Worm (Caenorhabditis elegans) whole organism, L4 larva: ENCODE measurements around the gene T21B10.4.
A peak's percentile ranks its signal among the peaks of the same experiment; 100 is the strongest.

Experiments
- F10B5.3 ChIP-seq: sonication (generic microtip); optimal IDR thresholded peaks from 2 replicates; lab custom pipeline; 2016; ENCODE audit warnings: mild to moderate bottlenecking, missing genetic modification characterization, missing compliant biosample characterization
- R02D3.7 ChIP-seq: fragments of 150-350 bp; sonication (generic microtip); optimal IDR thresholded peaks from 3 replicates; lab custom pipeline; 2014; ENCODE audit warnings: missing biosample characterization, missing genetic modification characterization
- T20F7.1 ChIP-seq: fragments of 200-800 bp; sonication (Bioruptor generic); optimal IDR thresholded peaks from 2 replicates; lab custom pipeline; 2018; ENCODE audit warnings: mild to moderate bottlenecking, missing genetic modification characterization, missing compliant biosample characterization
- T26A8.4 ChIP-seq: fragments of 200-800 bp; sonication (Bioruptor generic); IDR thresholded peaks from 2 replicates; pipeline ENCODE4 v1.3.6; 2022; ENCODE audit warnings: missing genetic modification characterization, missing compliant biosample characterization
- Y105C5A.15 ChIP-seq: fragments of 200-800 bp; sonication (Bioruptor generic); IDR thresholded peaks from 2 replicates; pipeline ENCODE4 v1.3.6; 2022; ENCODE audit warnings: missing genetic modification characterization, missing compliant biosample characterization
- Y5F2A.4 ChIP-seq: fragments of 200-800 bp; sonication (Bioruptor generic); optimal IDR thresholded peaks from 2 replicates; lab custom pipeline; 2018; ENCODE audit warnings: mild to moderate bottlenecking, missing genetic modification characterization, missing compliant biosample characterization
- ZK337.2 ChIP-seq: fragments of 200-800 bp; sonication (Bioruptor generic); IDR thresholded peaks from 2 replicates; pipeline ENCODE4 v1.3.6; 2022; ENCODE audit warnings: missing genetic modification reagents, missing genetic modification characterization, missing compliant biosample characterization
- ZK546.5 ChIP-seq, 2 experiments: sonication (generic microtip); optimal IDR thresholded peaks; 2 replicates each; lab custom pipeline; 2017; ENCODE audit warnings: missing biosample characterization in 2 of 2, missing genetic modification characterization in 2 of 2
- aha-1 ChIP-seq: fragments of 150-350 bp; peaks from one replicate; lab custom pipeline; 2014; ENCODE audit warnings: missing biosample characterization, missing genetic modification characterization
- aly-2 ChIP-seq: sonication (generic microtip); optimal IDR thresholded peaks from 2 replicates; lab custom pipeline; 2018; ENCODE audit warnings: missing biosample characterization, missing genetic modification characterization
- ceh-20 ChIP-seq: fragments of 200-800 bp; sonication (Bioruptor generic); IDR thresholded peaks from 2 replicates; pipeline ENCODE4 v1.3.6; 2022; ENCODE audit warnings: missing genetic modification reagents, missing genetic modification characterization, missing compliant biosample characterization
- ceh-44 ChIP-seq: fragments of 200-800 bp; sonication (Bioruptor generic); IDR thresholded peaks from 2 replicates; pipeline ENCODE4 v1.3.6; 2022; ENCODE audit warnings: missing genetic modification reagents, missing genetic modification characterization, missing compliant biosample characterization
- ceh-62 ChIP-seq: sonication (generic microtip); optimal IDR thresholded peaks from 2 replicates; lab custom pipeline; 2017; ENCODE audit warnings: missing biosample characterization, missing genetic modification characterization
- cey-2 ChIP-seq: sonication (generic microtip); optimal IDR thresholded peaks from 3 replicates; lab custom pipeline; 2017; ENCODE audit warnings: missing genetic modification characterization, mild to moderate bottlenecking, missing compliant biosample characterization, antibody characterized with exemption, borderline replicate concordance; ENCODE audit not compliant: insufficient read depth
- ctbp-1 ChIP-seq: fragments of 200-800 bp; sonication (Bioruptor generic); IDR thresholded peaks from 2 replicates; pipeline ENCODE4 v1.3.6; 2022; ENCODE audit warnings: missing genetic modification reagents, missing genetic modification characterization, missing compliant biosample characterization
- daf-8 ChIP-seq: fragments of 200-800 bp; sonication (Bioruptor generic); IDR thresholded peaks from 2 replicates; pipeline ENCODE4 v1.3.6; 2022; ENCODE audit warnings: missing genetic modification characterization, missing compliant biosample characterization
- dpl-1 ChIP-seq: fragments of 150-350 bp; optimal IDR thresholded peaks from 2 replicates; lab custom pipeline; 2014; ENCODE audit warnings: missing biosample characterization, missing genetic modification reagents, missing genetic modification characterization
- dve-1 ChIP-seq: sonication (generic microtip); optimal IDR thresholded peaks from 2 replicates; lab custom pipeline; 2017; ENCODE audit warnings: antibody characterized with exemption, mild to moderate bottlenecking, missing genetic modification characterization, missing compliant biosample characterization; ENCODE audit not compliant: insufficient read depth
- egl-43 ChIP-seq: fragments of 200-800 bp; sonication (Bioruptor generic); IDR thresholded peaks from 2 replicates; pipeline ENCODE4 v1.3.6; 2022; ENCODE audit warnings: missing genetic modification reagents, missing genetic modification characterization, missing compliant biosample characterization
- fkh-10 ChIP-seq: fragments of 150-350 bp; optimal IDR thresholded peaks from 2 replicates; lab custom pipeline; 2014; ENCODE audit warnings: missing biosample characterization, missing genetic modification reagents, missing genetic modification characterization
- hif-1 ChIP-seq, 2 experiments: sonication (generic microtip); optimal IDR thresholded peaks; 2 replicates each; lab custom pipeline; 2016 to 2017; ENCODE audit warnings: missing compliant biosample characterization in 2 of 2, missing genetic modification characterization in 2 of 2, missing genetic modification reagents in 2 of 2, missing genotype in 2 of 2, mild to moderate bottlenecking in 1 of 2
- hlh-11 ChIP-seq: fragments of 200-800 bp; sonication (Bioruptor generic); optimal IDR thresholded peaks from 2 replicates; lab custom pipeline; 2018; ENCODE audit warnings: mild to moderate bottlenecking, missing genetic modification characterization, missing compliant biosample characterization
- hlh-30 ChIP-seq: sonication (generic microtip); optimal IDR thresholded peaks from 2 replicates; lab custom pipeline; 2017; ENCODE audit warnings: antibody characterized with exemption, mild to moderate bottlenecking, missing genetic modification characterization, missing compliant biosample characterization; ENCODE audit not compliant: insufficient read depth
- hmg-1.1 ChIP-seq: fragments of 200-800 bp; sonication (Bioruptor generic); IDR thresholded peaks from 2 replicates; pipeline ENCODE4 v1.3.6; 2022; ENCODE audit warnings: missing genetic modification reagents, missing genetic modification characterization, missing compliant biosample characterization
- jun-1 ChIP-seq: fragments of 150-350 bp; optimal IDR thresholded peaks from 2 replicates; lab custom pipeline; 2014; ENCODE audit warnings: missing biosample characterization, missing genetic modification reagents, missing genetic modification characterization
- lin-13 ChIP-seq: fragments of 150-350 bp; optimal IDR thresholded peaks from 2 replicates; lab custom pipeline; 2014; ENCODE audit warnings: missing biosample characterization, missing genetic modification reagents, missing genetic modification characterization
- lin-29 ChIP-seq: fragments of 200-800 bp; sonication (Bioruptor generic); IDR thresholded peaks from 2 replicates; pipeline ENCODE4 v1.3.6; 2022; ENCODE audit warnings: missing genetic modification reagents, missing genetic modification characterization, missing compliant biosample characterization
- lin-38 ChIP-seq: fragments of 200-800 bp; sonication (Bioruptor generic); IDR thresholded peaks from 2 replicates; pipeline ENCODE4 v1.3.6; 2022; ENCODE audit warnings: missing genetic modification reagents, missing genetic modification characterization, missing compliant biosample characterization
- lin-39 ChIP-seq: fragments of 150-350 bp; optimal IDR thresholded peaks from 2 replicates; lab custom pipeline; 2014; ENCODE audit warnings: missing biosample characterization, missing genetic modification reagents, missing genetic modification characterization
- lsy-2 ChIP-seq, 2 experiments: fragments of 150-350 bp in 1 of 2; sonication (generic microtip) in 1 of 2; optimal IDR thresholded peaks; 2 replicates each; lab custom pipeline; 2014 to 2017; ENCODE audit warnings: missing biosample characterization in 2 of 2, missing genetic modification characterization in 2 of 2
- mep-1 ChIP-seq: fragments of 150-350 bp; sonication (generic microtip); optimal IDR thresholded peaks from 3 replicates; lab custom pipeline; 2014; ENCODE audit warnings: missing biosample characterization, missing genetic modification characterization
- mes-2 ChIP-seq: sonication (generic microtip); optimal IDR thresholded peaks from 2 replicates; lab custom pipeline; 2016; ENCODE audit warnings: missing genotype, mild to moderate bottlenecking, missing genetic modification characterization, missing compliant biosample characterization; ENCODE audit not compliant: poor library complexity, severe bottlenecking
- nhr-10 ChIP-seq: fragments of 150-350 bp; optimal IDR thresholded peaks from 2 replicates; lab custom pipeline; 2014; ENCODE audit warnings: missing biosample characterization, missing genetic modification characterization
- nhr-11 ChIP-seq: fragments of 150-350 bp; optimal IDR thresholded peaks from 2 replicates; lab custom pipeline; 2014; ENCODE audit warnings: missing biosample characterization, missing genetic modification characterization
- nhr-111 ChIP-seq: fragments of 200-800 bp; sonication (Bioruptor generic); optimal IDR thresholded peaks from 2 replicates; lab custom pipeline; 2018; ENCODE audit warnings: mild to moderate bottlenecking, missing genetic modification characterization, missing compliant biosample characterization
- nhr-28 ChIP-seq: fragments of 150-350 bp; optimal IDR thresholded peaks from 2 replicates; lab custom pipeline; 2014; ENCODE audit warnings: missing biosample characterization, missing genetic modification characterization
- nhr-48 ChIP-seq: sonication (generic microtip); optimal IDR thresholded peaks from 2 replicates; lab custom pipeline; 2016; ENCODE audit warnings: mild to moderate bottlenecking, missing genetic modification characterization, missing compliant biosample characterization
- nhr-6 ChIP-seq: fragments of 150-350 bp; optimal IDR thresholded peaks from 2 replicates; lab custom pipeline; 2014; ENCODE audit warnings: missing biosample characterization, missing genetic modification characterization
- nhr-77 ChIP-seq: fragments of 150-350 bp; optimal IDR thresholded peaks from 2 replicates; lab custom pipeline; 2014; ENCODE audit warnings: missing biosample characterization, missing genetic modification characterization
- skn-1 ChIP-seq: fragments of 150-350 bp; optimal IDR thresholded peaks from 2 replicates; lab custom pipeline; 2014; ENCODE audit warnings: missing biosample characterization, missing genetic modification characterization
- tag-97 ChIP-seq: fragments of 200-800 bp; sonication (Bioruptor generic); IDR thresholded peaks from 2 replicates; pipeline ENCODE4 v1.3.6; 2022; ENCODE audit warnings: missing genetic modification characterization, missing compliant biosample characterization
- unc-39 ChIP-seq: sonication (generic microtip); optimal IDR thresholded peaks from 2 replicates; lab custom pipeline; 2017; ENCODE audit warnings: missing biosample characterization, missing genetic modification characterization
- unc-62 ChIP-seq, 3 experiments: fragments of 150-350 bp in 1 of 3; sonication (generic microtip); optimal IDR thresholded peaks in 2 of 3; peaks in 1 of 3; 1 replicate in 1 of 3; 2 replicates in 2 of 3; lab custom pipeline; 2014 to 2017; ENCODE audit warnings: missing biosample characterization in 3 of 3, missing genetic modification characterization in 3 of 3, missing genetic modification reagents in 3 of 3, missing genotype in 1 of 3
- vab-7 ChIP-seq: fragments of 200-800 bp; sonication (Bioruptor generic); IDR thresholded peaks from 2 replicates; pipeline ENCODE4 v1.3.6; 2022; ENCODE audit warnings: missing genetic modification reagents, missing genetic modification characterization, missing compliant biosample characterization
- ztf-11 ChIP-seq: fragments of 150-350 bp; optimal IDR thresholded peaks from 2 replicates; lab custom pipeline; 2014; ENCODE audit warnings: missing biosample characterization, missing genetic modification characterization

The T21B10.4 gene

DNA sequence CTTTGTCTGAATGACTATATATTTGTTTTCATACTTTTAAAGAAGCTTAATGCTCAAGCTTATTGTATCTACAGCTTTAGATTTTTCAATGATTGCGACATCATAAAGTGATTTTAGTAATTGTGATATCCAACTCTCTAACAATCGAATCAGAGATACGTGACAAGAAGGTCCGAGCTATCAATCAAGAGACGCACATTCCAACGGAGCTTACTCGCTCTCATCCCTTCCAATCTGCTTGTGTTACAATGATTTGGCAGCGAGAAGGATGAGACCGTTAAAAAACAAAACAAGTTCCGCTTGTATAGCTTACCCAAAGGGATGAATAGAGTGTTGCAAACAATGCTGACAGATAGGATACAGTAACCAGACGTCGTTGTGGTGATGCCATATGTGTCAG is 20.8 kb downstream of the T21B10.4 start:
- TF ChIP-seq unc-62 (GFP tag; optimal IDR thresholded peaks at IDR 0.05 in 1 of 2; lab: Kevin White, UChicago) (peak in 1 of 2 experiments; percentile 78), unc-62 (tag; optimal IDR thresholded peaks at IDR 0.05; lab: Kevin White, UChicago) (no peak), lin-29 (GFP tag; lab: Robert Waterston, UW) (no peak), skn-1 (no peak), nhr-11 (tag; lab: Kevin White, UChicago) (peak; percentile 8)

DNA sequence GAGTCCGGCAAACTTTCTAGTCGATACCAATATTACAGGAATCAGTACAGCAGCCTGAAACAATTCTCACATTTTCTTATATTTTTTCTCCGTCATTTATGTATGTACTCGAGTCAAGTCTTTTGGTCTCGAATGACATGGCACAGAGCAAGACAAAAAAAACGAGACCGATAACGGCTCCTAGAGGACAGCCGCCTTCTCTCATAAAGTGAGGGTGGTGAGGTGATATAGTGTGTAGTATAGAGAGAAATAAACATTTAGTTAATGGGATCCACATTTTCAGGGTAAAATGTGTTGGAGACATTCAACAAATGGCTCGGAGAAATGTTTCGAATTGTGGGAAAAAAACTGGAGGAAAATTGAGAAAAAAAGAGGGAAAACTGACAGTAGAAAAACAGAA is 21.5 kb downstream of the T21B10.4 start:
- TF ChIP-seq ceh-44 (no peak), nhr-11 (tag; lab: Kevin White, UChicago) (peak; percentile 54), ZK337.2 (GFP tag; lab: Robert Waterston, UW) (peak; percentile 75), mep-1 (tag; lab: Kevin White, UChicago) (peak; percentile 34), lsy-2 (tag; optimal IDR thresholded peaks at IDR 0.05; lab: Kevin White, UChicago) (peak in 1 of 2 experiments; percentile 11), ceh-20 (GFP tag; lab: Robert Waterston, UW) (peak; percentile 10; the same call in 1 of the 2 replicates), nhr-10 (no peak), hlh-11 (tag; lab: Kevin White, UChicago) (peak; percentile 13), T26A8.4 (GFP tag; lab: Robert Waterston, UW) (no peak), hlh-30 (tag; lab: Kevin White, UChicago) (peak; percentile 5)

DNA sequence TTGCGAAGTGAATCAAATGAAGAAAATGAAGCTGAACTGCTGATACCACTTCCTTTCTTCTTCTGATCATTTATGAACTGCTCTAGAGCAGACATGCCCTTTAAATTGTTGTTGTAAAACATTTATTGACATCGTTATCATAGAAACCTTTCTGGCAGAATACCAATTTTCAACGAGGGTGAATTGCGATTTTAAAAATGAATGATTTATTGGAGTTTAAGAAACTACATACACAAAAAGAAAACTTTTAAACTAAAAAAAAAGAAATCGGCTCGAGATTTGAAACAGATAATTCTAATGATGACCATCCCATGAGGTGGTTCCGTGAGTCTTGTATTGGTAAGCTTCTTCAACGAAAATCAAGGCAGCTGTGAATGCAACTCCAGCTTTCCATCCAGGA is 23.4 kb downstream of the T21B10.4 start, which contains the start of gene sftd-3:
Gene sftd-3, minus strand, starts transcription at position 101 of the 400 bp plus-strand sequence.
- TF ChIP-seq T26A8.4 (GFP tag; lab: Robert Waterston, UW) (no peak), aha-1 (no peak)

DNA sequence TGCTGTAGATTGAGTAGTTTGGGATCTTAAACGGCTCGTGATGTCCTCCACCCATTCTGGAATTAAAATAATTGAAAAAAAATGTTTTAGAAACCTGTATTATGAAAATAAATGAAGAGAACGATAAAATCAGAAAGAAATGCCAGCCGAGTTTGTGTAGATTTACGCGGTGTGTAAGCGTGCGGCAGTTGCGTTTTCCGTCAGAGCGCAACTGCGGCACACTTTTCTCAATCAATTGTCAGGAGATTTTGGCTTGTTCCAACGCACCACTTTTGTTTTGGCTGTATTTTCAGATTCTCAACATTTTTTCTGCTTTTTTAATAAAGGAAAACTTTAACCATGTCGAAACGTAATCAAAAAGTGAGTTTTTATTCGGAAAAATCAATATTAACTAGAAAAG is 24.1 kb downstream of the T21B10.4 start, which contains the start of the genes ndub-3 and C18E9.2:
Gene ndub-3, minus strand, starts transcription at position 56 of the 400 bp plus-strand sequence.
Gene C18E9.2, plus strand, starts transcription at position 172 of the 400 bp plus-strand sequence.
- peak; percentile 32 for TF ChIP-seq hlh-11 (tag; lab: Kevin White, UChicago)
- TF ChIP-seq ceh-62 (tag; lab: Kevin White, UChicago) = no peak
- no peak for TF ChIP-seq unc-39 (tag; lab: Kevin White, UChicago)
- TF ChIP-seq mep-1 (tag; lab: Kevin White, UChicago) = peak; percentile 53
- TF ChIP-seq ztf-11 (tag; lab: Kevin White, UChicago) = no peak
- no peak for TF ChIP-seq lin-38 (GFP tag; lab: Robert Waterston, UW)
- TF ChIP-seq hmg-1.1 (GFP tag; lab: Robert Waterston, UW) = no peak
- no peak for TF ChIP-seq cey-2
- TF ChIP-seq aly-2 (tag; lab: Kevin White, UChicago) = no peak
- TF ChIP-seq F10B5.3 (tag; lab: Kevin White, UChicago) = no peak
- TF ChIP-seq nhr-28 (tag; lab: Kevin White, UChicago) = no peak
- TF ChIP-seq nhr-6 (tag; lab: Kevin White, UChicago) = peak; percentile 44
- TF ChIP-seq dve-1 (tag; lab: Kevin White, UChicago) = peak; percentile 22
- TF ChIP-seq lin-39 (tag; lab: Kevin White, UChicago) = no peak
- no peak for TF ChIP-seq T20F7.1 (GFP tag; lab: Kevin White, UChicago)
- TF ChIP-seq nhr-48 = no peak
- TF ChIP-seq lsy-2 (tag; optimal IDR thresholded peaks at IDR 0.05; lab: Kevin White, UChicago) = peak in 1 of 2 experiments; percentile 62
- TF ChIP-seq ZK546.5 (tag; optimal IDR thresholded peaks at IDR 0.05; lab: Kevin White, UChicago) = no peak
- TF ChIP-seq hlh-30 (tag; lab: Kevin White, UChicago) = peak; percentile 65
- no peak for TF ChIP-seq lin-13 (GFP tag; lab: Kevin White, UChicago)
- TF ChIP-seq hif-1 (tag; optimal IDR thresholded peaks at IDR 0.05; lab: Kevin White, UChicago) = peak in 1 of 2 experiments; percentile 13
- TF ChIP-seq nhr-77 = peak; percentile 37
- no peak for TF ChIP-seq ctbp-1 (GFP tag; lab: Robert Waterston, UW)
- no peak for TF ChIP-seq fkh-10 (GFP tag; lab: Kevin White, UChicago)
- no peak for TF ChIP-seq egl-43 (GFP tag; lab: Robert Waterston, UW)
- no peak for TF ChIP-seq Y105C5A.15
- peak; percentile 27 for TF ChIP-seq dpl-1 (GFP tag; lab: Kevin White, UChicago)
- peak; percentile 78 for TF ChIP-seq R02D3.7 (tag; lab: Kevin White, UChicago)
- TF ChIP-seq vab-7 = no peak
- TF ChIP-seq Y5F2A.4 = no peak
- TF ChIP-seq tag-97 (GFP tag; lab: Robert Waterston, UW) = no peak
- TF ChIP-seq jun-1 = no peak
- TF ChIP-seq mes-2 (tag; lab: Kevin White, UChicago) = peak; percentile 63
- no peak for TF ChIP-seq daf-8 (GFP tag; lab: Robert Waterston, UW)
- no peak for TF ChIP-seq nhr-111
